Comparison of ENCODE assay signal across 4 fruit fly cellular contexts in the genomic region with DNA sequence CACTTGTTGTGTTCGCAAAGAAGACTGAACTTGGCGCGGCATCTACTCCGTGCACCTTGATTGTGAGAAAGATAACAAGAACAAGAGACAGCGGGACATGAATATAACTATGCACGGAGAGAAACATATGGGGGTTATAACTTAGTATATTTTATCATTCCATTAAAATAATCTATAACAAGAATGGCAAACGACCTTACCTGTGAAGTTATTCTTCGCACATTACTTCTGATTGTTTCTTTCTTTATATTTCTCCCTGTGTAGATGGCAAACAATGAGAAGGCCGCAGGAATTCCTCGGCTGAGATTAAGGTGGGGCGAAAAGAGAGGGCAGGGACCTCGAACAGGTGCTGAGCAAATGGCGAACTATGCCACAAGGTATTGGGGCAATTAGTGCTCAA.
TF ChIP-seq lines count a peak whose summit lies in the region.

No protein-coding gene starts in this region.

- no peak for TF ChIP-seq CTCF in whole organism, embryonic (GFP tag; optimal IDR thresholded peaks at IDR 0.05; lab: Kevin White, UChicago)

TF ChIP-seq in whole organism, embryonic, 481 proteins besides CTCF, POLR2A, EP300 and RAD21:
- TF ChIP-seq scrt (GFP tag; optimal IDR thresholded peaks at IDR 0.05; lab: Kevin White, UChicago) (no peak), fd3F (GFP tag; optimal IDR thresholded peaks at IDR 0.05; lab: Kevin White, UChicago) (no peak), Blimp-1 (GFP tag; optimal IDR thresholded peaks at IDR 0.05; lab: Kevin White, UChicago) (no peak), org-1 (GFP tag; optimal IDR thresholded peaks at IDR 0.05; lab: Kevin White, UChicago) (no peak), Oaz (GFP tag; IDR thresholded peaks at IDR 0.05; lab: Robert Waterston, UW) (no peak), sens (GFP tag; lab: Kevin White, UChicago) (peak; percentile 20), nom (GFP tag; optimal IDR thresholded peaks at IDR 0.05; lab: Kevin White, UChicago) (peak; percentile 36), Abd-B (GFP tag; optimal IDR thresholded peaks at IDR 0.05; lab: Kevin White, UChicago) (no peak), Dek (tag; optimal IDR thresholded peaks at IDR 0.05; lab: Kevin White, UChicago) (no peak), CG31224 (GFP tag; IDR thresholded peaks at IDR 0.05; lab: Robert Waterston, UW) (no peak), Atf6 (GFP tag; IDR thresholded peaks at IDR 0.05; lab: Robert Waterston, UW) (no peak), zfh1 (GFP tag; IDR thresholded peaks at IDR 0.05; lab: Robert Waterston, UW) (0 out of 3 replicates have a peak, but pooled peaks have one; percentile 25), Usf (GFP tag; optimal IDR thresholded peaks at IDR 0.05; lab: Kevin White, UChicago) (no peak), NC2β (GFP tag; optimal IDR thresholded peaks at IDR 0.05; lab: Kevin White, UChicago) (no peak), CG32532 (GFP tag; IDR thresholded peaks at IDR 0.05; lab: Robert Waterston, UW) (no peak), CG6854 (GFP tag; optimal IDR thresholded peaks at IDR 0.05; lab: Kevin White, UChicago) (no peak), lbe (GFP tag; optimal IDR thresholded peaks at IDR 0.05; lab: Kevin White, UChicago) (peak; percentile 53), corto (GFP tag; optimal IDR thresholded peaks at IDR 0.05; lab: Kevin White, UChicago) (peak; percentile 59), dmrt11E (tag; optimal IDR thresholded peaks at IDR 0.05; lab: Kevin White, UChicago) (peak; percentile 13), slbo (GFP tag; IDR thresholded peaks at IDR 0.05; lab: Robert Waterston, UW) (no peak)

TF ChIP-seq in whole organism, prepupa, 60 proteins besides CTCF, POLR2A, EP300 and RAD21 (continues in another document):
- TF ChIP-seq CG3032 (tag; optimal IDR thresholded peaks at IDR 0.05; lab: Kevin White, UChicago): peak; percentile 73
- peak; percentile 78 for TF ChIP-seq topi (GFP tag; optimal IDR thresholded peaks at IDR 0.05; lab: Kevin White, UChicago)
- peak; percentile 66 for TF ChIP-seq CG8632 (GFP tag; optimal IDR thresholded peaks at IDR 0.05; lab: Kevin White, UChicago)
- TF ChIP-seq CG11294 (GFP tag; IDR thresholded peaks at IDR 0.05; lab: Robert Waterston, UW): no peak
- peak; percentile 79 for TF ChIP-seq cyc (GFP tag; optimal IDR thresholded peaks at IDR 0.05; lab: Kevin White, UChicago)
- TF ChIP-seq Sox14 (GFP tag; optimal IDR thresholded peaks at IDR 0.05; lab: Kevin White, UChicago): peak; percentile 76
- TF ChIP-seq CG11902 (GFP tag; optimal IDR thresholded peaks at IDR 0.05; lab: Kevin White, UChicago): no peak
- TF ChIP-seq CG8119 (GFP tag; IDR thresholded peaks at IDR 0.05; lab: Robert Waterston, UW): peak; percentile 41; the same call in 2 of the 3 replicates
- peak; percentile 89 for TF ChIP-seq svp (GFP tag; lab: Kevin White, UChicago)
- peak; percentile 40 to 74 for TF ChIP-seq salr (GFP tag; optimal IDR thresholded peaks at IDR 0.05; lab: Kevin White, UChicago)
- peak; percentile 29 for TF ChIP-seq CG8319 (GFP tag; optimal IDR thresholded peaks at IDR 0.05; lab: Kevin White, UChicago)
- peak; percentile 38 for TF ChIP-seq Sox15 (GFP tag; optimal IDR thresholded peaks at IDR 0.05; lab: Kevin White, UChicago)
- TF ChIP-seq CG9139 (GFP tag; optimal IDR thresholded peaks at IDR 0.05; lab: Kevin White, UChicago): peak; percentile 67
- peak; percentile 70 for TF ChIP-seq Hr39 (GFP tag; optimal IDR thresholded peaks at IDR 0.05; lab: Kevin White, UChicago)
- TF ChIP-seq eg (GFP tag; IDR thresholded peaks at IDR 0.05; lab: Robert Waterston, UW): no peak
- TF ChIP-seq Eip75B (GFP tag; optimal IDR thresholded peaks at IDR 0.05; lab: Kevin White, UChicago): peak; percentile 80
- TF ChIP-seq Hr38 (GFP tag; optimal IDR thresholded peaks at IDR 0.05; lab: Kevin White, UChicago): no peak
- peak; percentile 79 for TF ChIP-seq CG1621 (tag; optimal IDR thresholded peaks at IDR 0.05; lab: Kevin White, UChicago)
- peak; percentile 84 for TF ChIP-seq Ets96B (tag; optimal IDR thresholded peaks at IDR 0.05; lab: Kevin White, UChicago)
- TF ChIP-seq Ets21C (GFP tag; optimal IDR thresholded peaks at IDR 0.05; lab: Kevin White, UChicago): peak; percentile 51
- TF ChIP-seq CG6276 (GFP tag; optimal IDR thresholded peaks at IDR 0.05; lab: Kevin White, UChicago): no peak
- peak; percentile 73 for TF ChIP-seq Smox (GFP tag; optimal IDR thresholded peaks at IDR 0.05; lab: Kevin White, UChicago)
- no peak for TF ChIP-seq fd85E (GFP tag; optimal IDR thresholded peaks at IDR 0.05; lab: Kevin White, UChicago)

TF ChIP-seq in whole organism, pupa, 21 proteins besides CTCF, POLR2A, EP300 and RAD21:
- TF ChIP-seq fd96Ca (GFP tag; IDR thresholded peaks at IDR 0.05; lab: Robert Waterston, UW): no peak
- TF ChIP-seq CG12605 (GFP tag; IDR thresholded peaks at IDR 0.05; lab: Robert Waterston, UW): peak; percentile 35; the same call in 1 of the 2 replicates
- peak; percentile 78 for TF ChIP-seq Pif1A (GFP tag; optimal IDR thresholded peaks at IDR 0.05; lab: Kevin White, UChicago)
- peak; percentile 28; the same call in 1 of the 3 replicates for TF ChIP-seq CG4496 (GFP tag; IDR thresholded peaks at IDR 0.05; lab: Robert Waterston, UW)
- peak; percentile 13 for TF ChIP-seq D1 (tag; optimal IDR thresholded peaks at IDR 0.05; lab: Kevin White, UChicago)
- peak; percentile 81 for TF ChIP-seq CG8159 (tag; optimal IDR thresholded peaks at IDR 0.05; lab: Kevin White, UChicago)
- peak; percentile 50 for TF ChIP-seq CG14655 (GFP tag; optimal IDR thresholded peaks at IDR 0.05; lab: Kevin White, UChicago)
- TF ChIP-seq CG13204 (GFP tag; optimal IDR thresholded peaks at IDR 0.05; lab: Kevin White, UChicago): peak; percentile 30
- TF ChIP-seq Pif1B (GFP tag; optimal IDR thresholded peaks at IDR 0.05; lab: Kevin White, UChicago): peak; percentile 65
- peak; percentile 65 for TF ChIP-seq Snoo (tag; optimal IDR thresholded peaks at IDR 0.05; lab: Kevin White, UChicago)
- peak; percentile 82 for TF ChIP-seq CG34367 (tag; optimal IDR thresholded peaks at IDR 0.05; lab: Kevin White, UChicago)
- TF ChIP-seq EcR (GFP tag; optimal IDR thresholded peaks at IDR 0.05; lab: Kevin White, UChicago): peak; percentile 72
- TF ChIP-seq CG9948 (tag; optimal IDR thresholded peaks at IDR 0.05; lab: Kevin White, UChicago): peak; percentile 73
- TF ChIP-seq CG17806 (tag; optimal IDR thresholded peaks at IDR 0.05; lab: Kevin White, UChicago): peak; percentile 81
- TF ChIP-seq CG8301 (tag; optimal IDR thresholded peaks at IDR 0.05; lab: Kevin White, UChicago): no peak
- TF ChIP-seq Ets98B (GFP tag; IDR thresholded peaks at IDR 0.05; lab: Robert Waterston, UW): no peak
- TF ChIP-seq CG15710 (tag; optimal IDR thresholded peaks at IDR 0.05; lab: Kevin White, UChicago): peak; percentile 84
- TF ChIP-seq gl (tag; optimal IDR thresholded peaks at IDR 0.05; lab: Kevin White, UChicago): peak; percentile 46
- TF ChIP-seq rn (GFP tag; IDR thresholded peaks at IDR 0.05; lab: Robert Waterston, UW): no peak
- no peak for TF ChIP-seq CG32121 (GFP tag; IDR thresholded peaks at IDR 0.05; lab: Robert Waterston, UW)
- no peak for TF ChIP-seq CG10348 (GFP tag; IDR thresholded peaks at IDR 0.05; lab: Robert Waterston, UW)

TF ChIP-seq in whole organism, wandering third instar larva, 38 proteins besides CTCF, POLR2A, EP300 and RAD21 (continues in another document):
- TF ChIP-seq sage (GFP tag; optimal IDR thresholded peaks at IDR 0.05; lab: Kevin White, UChicago) (peak; percentile 61), fru (GFP tag; optimal IDR thresholded peaks at IDR 0.05; lab: Kevin White, UChicago) (peak; percentile 85), woc (GFP tag; optimal IDR thresholded peaks at IDR 0.05; lab: Kevin White, UChicago) (peak; percentile 62), Hnf4 (GFP tag; optimal IDR thresholded peaks at IDR 0.05; lab: Kevin White, UChicago) (peak; percentile 77), sv (GFP tag; optimal IDR thresholded peaks at IDR 0.05; lab: Kevin White, UChicago) (no peak), Sp1 (GFP tag; optimal IDR thresholded peaks at IDR 0.05; lab: Kevin White, UChicago) (peak; percentile 61), lola (GFP tag; optimal IDR thresholded peaks at IDR 0.05; lab: Kevin White, UChicago) (no peak), N (GFP tag; optimal IDR thresholded peaks at IDR 0.05; lab: Kevin White, UChicago) (no peak), Hr78 (GFP tag; optimal IDR thresholded peaks at IDR 0.05; lab: Kevin White, UChicago) (no peak), psq (GFP tag; optimal IDR thresholded peaks at IDR 0.05; lab: Kevin White, UChicago) (peak; percentile 63), dsf (GFP tag; optimal IDR thresholded peaks at IDR 0.05; lab: Kevin White, UChicago; ENCODE audit: borderline replicate concordance) (no peak), Abd-B (GFP tag; optimal IDR thresholded peaks at IDR 0.05; lab: Kevin White, UChicago) (no peak), Hr83 (GFP tag; optimal IDR thresholded peaks at IDR 0.05; lab: Kevin White, UChicago; ENCODE audit: poor library complexity, severe bottlenecking) (no peak), CrebA (GFP tag; optimal IDR thresholded peaks at IDR 0.05; lab: Kevin White, UChicago; ENCODE audit: borderline replicate concordance) (no peak), ey (GFP tag; optimal IDR thresholded peaks at IDR 0.05; lab: Kevin White, UChicago) (peak; percentile 77), rgr (GFP tag; optimal IDR thresholded peaks at IDR 0.05; lab: Kevin White, UChicago) (peak; percentile 80), Vsx2 (GFP tag; optimal IDR thresholded peaks at IDR 0.05; lab: Kevin White, UChicago; ENCODE audit: partially characterized antibody) (no peak), dmrt93B (GFP tag; optimal IDR thresholded peaks at IDR 0.05; lab: Kevin White, UChicago) (no peak), CG9705 (GFP tag; optimal IDR thresholded peaks at IDR 0.05; lab: Kevin White, UChicago) (no peak), foxo (GFP tag; optimal IDR thresholded peaks at IDR 0.05; lab: Kevin White, UChicago) (peak in 1 of 2 experiments; percentile 84), Jra (GFP tag; optimal IDR thresholded peaks at IDR 0.05; lab: Kevin White, UChicago) (peak; percentile 35), Dfd (GFP tag; optimal IDR thresholded peaks at IDR 0.05; lab: Kevin White, UChicago) (no peak), pan (optimal IDR thresholded peaks at IDR 0.05; lab: Kevin White, UChicago) (no peak), jim (GFP tag; optimal IDR thresholded peaks at IDR 0.05; lab: Kevin White, UChicago) (no peak), tai (GFP tag; optimal IDR thresholded peaks at IDR 0.05; lab: Kevin White, UChicago) (peak; percentile 40), OdsH (GFP tag; optimal IDR thresholded peaks at IDR 0.05; lab: Kevin White, UChicago) (peak; percentile 73), Rel (GFP tag; optimal IDR thresholded peaks at IDR 0.05; lab: Kevin White, UChicago) (peak; percentile 8), Rel (tag; optimal IDR thresholded peaks at IDR 0.05; lab: Kevin White, UChicago) (no peak), Myc (optimal IDR thresholded peaks at IDR 0.05; lab: Kevin White, UChicago) (no peak), usp (GFP tag; optimal IDR thresholded peaks at IDR 0.05; lab: Kevin White, UChicago) (no peak), HLH106 (tag; optimal IDR thresholded peaks at IDR 0.05; lab: Kevin White, UChicago) (peak; percentile 57), CG32264 (GFP tag; optimal IDR thresholded peaks at IDR 0.05; lab: Kevin White, UChicago) (peak; percentile 60)
